Worm (Caenorhabditis elegans) whole organism, young adult: ENCODE measurements around the gene pho-6.

ENCODE experiments used
- B0019.2 ChIP-seq: fragments of 200-800 bp; sonication (Bioruptor generic); conservative IDR thresholded peaks from 2 replicates; pipeline ENCODE4 v1.3.6; 2022; ENCODE audit warnings: missing genetic modification reagents, missing genetic modification characterization, missing compliant biosample characterization
- B0336.3 ChIP-seq: fragments of 200-800 bp; sonication (Bioruptor generic); IDR thresholded peaks from 2 replicates; pipeline ENCODE4 v1.3.6; 2022; ENCODE audit warnings: missing genetic modification characterization, missing compliant biosample characterization
- F55B11.4 ChIP-seq: sonication (generic microtip); optimal IDR thresholded peaks from 2 replicates; lab custom pipeline; 2016; ENCODE audit warnings: missing compliant biosample characterization, missing genetic modification characterization, borderline replicate concordance; ENCODE audit not compliant: insufficient read depth
- F57A8.1 ChIP-seq: fragments of 200-800 bp; sonication (Bioruptor generic); optimal IDR thresholded peaks from 2 replicates; lab custom pipeline; 2018; ENCODE audit warnings: mild to moderate bottlenecking, missing genetic modification characterization, moderate library complexity, missing compliant biosample characterization
- Y53G8AR.9 ChIP-seq: fragments of 200-800 bp; sonication (Bioruptor generic); conservative IDR thresholded peaks from 2 replicates; pipeline ENCODE4 v1.3.6; 2022; ENCODE audit warnings: missing genetic modification reagents, missing genetic modification characterization, missing compliant biosample characterization
- Y56A3A.18 ChIP-seq: fragments of 200-800 bp; sonication (Bioruptor generic); IDR thresholded peaks from 2 replicates; pipeline ENCODE4 v1.3.6; 2022; ENCODE audit warnings: missing genetic modification reagents, missing genetic modification characterization, missing compliant biosample characterization
- Y79H2A.3 ChIP-seq: fragments of 200-800 bp; sonication (Bioruptor generic); conservative IDR thresholded peaks from 2 replicates; pipeline ENCODE4 v1.3.6; 2022; ENCODE audit warnings: missing genetic modification reagents, missing genetic modification characterization, missing compliant biosample characterization
- ama-1 ChIP-seq, 3 experiments: fragments of 150-350 bp in 1 of 3; sonication (generic microtip) in 2 of 3; optimal IDR thresholded peaks; 2 replicates each; lab custom pipeline; 2014 to 2018; ENCODE audit warnings: missing biosample characterization in 2 of 3, missing genetic modification characterization in 2 of 3, missing genetic modification reagents in 2 of 3
- atf-7 ChIP-seq: sonication (generic microtip); optimal IDR thresholded peaks from 2 replicates; lab custom pipeline; 2017; ENCODE audit warnings: mild to moderate bottlenecking, missing genetic modification characterization, missing compliant biosample characterization
- bed-1 ChIP-seq: fragments of 200-800 bp; sonication (Bioruptor generic); IDR thresholded peaks from 2 replicates; pipeline ENCODE4 v1.3.6; 2022; ENCODE audit warnings: missing genetic modification reagents, missing genetic modification characterization, missing compliant biosample characterization
- bed-2 ChIP-seq: fragments of 200-800 bp; sonication (Bioruptor generic); IDR thresholded peaks from 2 replicates; pipeline ENCODE4 v1.3.6; 2022; ENCODE audit warnings: missing genetic modification reagents, missing genetic modification characterization, missing compliant biosample characterization
- ccch-3 ChIP-seq: fragments of 200-800 bp; sonication (Bioruptor generic); optimal IDR thresholded peaks from 2 replicates; lab custom pipeline; 2018; ENCODE audit warnings: mild to moderate bottlenecking, missing genetic modification characterization, missing compliant biosample characterization
- cebp-2 ChIP-seq: fragments of 200-800 bp; sonication (Bioruptor generic); IDR thresholded peaks from 2 replicates; pipeline ENCODE4 v1.3.6; 2022; ENCODE audit warnings: missing genetic modification characterization, missing compliant biosample characterization
- ceh-40 ChIP-seq: fragments of 200-800 bp; sonication (Bioruptor generic); IDR thresholded peaks from 2 replicates; pipeline ENCODE4 v1.3.6; 2022; ENCODE audit warnings: missing genetic modification characterization, missing compliant biosample characterization
- ceh-58 ChIP-seq: fragments of 200-800 bp; sonication (Bioruptor generic); IDR thresholded peaks from 2 replicates; pipeline ENCODE4 v1.3.6; 2022; ENCODE audit warnings: missing genetic modification characterization, missing compliant biosample characterization
- ceh-79 ChIP-seq: sonication (generic microtip); optimal IDR thresholded peaks from 2 replicates; lab custom pipeline; 2017; ENCODE audit warnings: mild to moderate bottlenecking, missing genetic modification characterization, missing compliant biosample characterization
- ceh-91 ChIP-seq: fragments of 200-800 bp; sonication (Bioruptor generic); IDR thresholded peaks from 2 replicates; pipeline ENCODE4 v1.3.6; 2022; ENCODE audit warnings: missing genetic modification reagents, missing genetic modification characterization, missing compliant biosample characterization
- dox-1 ChIP-seq: fragments of 200-800 bp; sonication (Bioruptor generic); IDR thresholded peaks from 2 replicates; pipeline ENCODE4 v1.3.6; 2022; ENCODE audit warnings: missing genetic modification reagents, missing genetic modification characterization, missing compliant biosample characterization
- dpff-1 ChIP-seq: sonication (generic microtip); optimal IDR thresholded peaks from 2 replicates; lab custom pipeline; 2017; ENCODE audit warnings: mild to moderate bottlenecking, missing genetic modification characterization, missing compliant biosample characterization
- egl-18 ChIP-seq: fragments of 200-800 bp; sonication (Bioruptor generic); IDR thresholded peaks from 2 replicates; pipeline ENCODE4 v1.3.6; 2022; ENCODE audit warnings: missing genetic modification reagents, missing genetic modification characterization, missing compliant biosample characterization
- ets-4 ChIP-seq: fragments of 200-800 bp; sonication (Bioruptor generic); optimal IDR thresholded peaks from 2 replicates; lab custom pipeline; 2018; ENCODE audit warnings: mild to moderate bottlenecking, missing genetic modification characterization, missing compliant biosample characterization
- lin-26 ChIP-seq: fragments of 200-800 bp; sonication (Bioruptor generic); IDR thresholded peaks from 2 replicates; pipeline ENCODE4 v1.3.6; 2022; ENCODE audit warnings: missing genetic modification reagents, missing genetic modification characterization, missing compliant biosample characterization
- lin-35 ChIP-seq, 3 experiments: fragments of 150-350 bp in 2 of 3; sonication (generic microtip) in 1 of 3; optimal IDR thresholded peaks; 2 replicates each; lab custom pipeline; 2014 to 2018; ENCODE audit warnings: missing biosample characterization in 3 of 3, missing genetic modification characterization in 3 of 3, missing genetic modification reagents in 3 of 3
- lsy-27 ChIP-seq: sonication (generic microtip); optimal IDR thresholded peaks from 2 replicates; lab custom pipeline; 2017; ENCODE audit warnings: missing genetic modification characterization, mild to moderate bottlenecking, missing compliant biosample characterization, antibody characterized with exemption, missing genotype, borderline replicate concordance; ENCODE audit not compliant: insufficient read depth
- madf-10 ChIP-seq: sonication (generic microtip); optimal IDR thresholded peaks from 2 replicates; lab custom pipeline; 2016; ENCODE audit warnings: mild to moderate bottlenecking, missing genetic modification characterization, missing compliant biosample characterization
- mxl-1 ChIP-seq: sonication (generic microtip); optimal IDR thresholded peaks from 2 replicates; lab custom pipeline; 2016; ENCODE audit warnings: missing genetic modification characterization, missing compliant biosample characterization
- nhr-120 ChIP-seq: fragments of 200-800 bp; sonication (Bioruptor generic); IDR thresholded peaks from 2 replicates; pipeline ENCODE4 v1.3.6; 2022; ENCODE audit warnings: missing genetic modification characterization, missing compliant biosample characterization
- nhr-80 ChIP-seq: sonication (generic microtip); optimal IDR thresholded peaks from 2 replicates; lab custom pipeline; 2016; ENCODE audit warnings: missing genetic modification characterization, missing compliant biosample characterization
- nhr-90 ChIP-seq: sonication (generic microtip); optimal IDR thresholded peaks from 2 replicates; lab custom pipeline; 2016; ENCODE audit warnings: missing genotype, mild to moderate bottlenecking, missing genetic modification characterization, missing compliant biosample characterization
- somi-1 ChIP-seq: fragments of 200-800 bp; sonication (Bioruptor generic); optimal IDR thresholded peaks from 2 replicates; lab custom pipeline; 2018; ENCODE audit warnings: mild to moderate bottlenecking, missing genetic modification characterization, missing compliant biosample characterization
- tbp1 ChIP-seq: fragments of 200-800 bp; sonication (Bioruptor generic); optimal IDR thresholded peaks from 2 replicates; lab custom pipeline; 2018; ENCODE audit warnings: mild to moderate bottlenecking, missing genetic modification characterization, missing compliant biosample characterization
- zim-3 ChIP-seq: sonication (generic microtip); optimal IDR thresholded peaks from 2 replicates; lab custom pipeline; 2017; ENCODE audit warnings: mild to moderate bottlenecking, missing genetic modification characterization, moderate library complexity, missing compliant biosample characterization
- ztf-6 ChIP-seq: fragments of 200-800 bp; sonication (Bioruptor generic); IDR thresholded peaks from 2 replicates; pipeline ENCODE4 v1.3.6; 2022; ENCODE audit warnings: missing genetic modification reagents, missing genetic modification characterization, missing compliant biosample characterization

pho-6 gene

DNA sequence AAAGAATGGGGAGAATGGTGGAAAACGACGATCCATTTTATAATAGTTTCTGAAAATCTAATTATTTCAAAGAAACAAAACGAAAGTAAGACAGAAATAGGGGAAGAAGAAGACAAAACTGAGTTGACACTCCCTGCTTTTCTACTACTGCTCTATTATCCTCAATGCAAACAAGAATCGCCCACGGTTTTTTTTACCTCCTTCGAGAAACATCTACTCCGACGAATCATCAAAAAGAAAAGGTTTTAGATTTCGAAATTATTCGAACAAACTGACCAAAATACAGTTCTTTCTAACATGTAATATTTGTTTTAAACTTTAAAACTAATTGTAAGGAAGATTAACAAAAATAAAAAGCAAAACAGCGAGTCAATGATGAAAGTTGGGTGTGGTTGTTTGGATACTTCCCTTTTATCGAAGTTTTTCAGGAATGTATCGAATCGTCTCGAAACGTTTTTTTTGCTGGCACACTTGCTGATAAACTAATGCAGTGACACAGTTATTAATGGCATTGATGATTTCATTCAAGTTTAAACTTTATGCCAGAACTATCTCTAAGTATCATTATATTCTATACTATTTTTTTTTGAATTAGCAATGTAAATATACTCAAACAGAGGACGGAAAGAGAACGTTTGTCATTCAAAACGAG, 8.3 kb downstream of the pho-6 start, which contains the start of gene hsp-17:
TSS of gene hsp-17 (minus strand) at position 51 of the 652 bp plus-strand sequence.
- TF ChIP-seq dox-1 (no peak), egl-18 (GFP tag; lab: Robert Waterston, UW) (no peak), nhr-80 (peak; percentile 25)

DNA sequence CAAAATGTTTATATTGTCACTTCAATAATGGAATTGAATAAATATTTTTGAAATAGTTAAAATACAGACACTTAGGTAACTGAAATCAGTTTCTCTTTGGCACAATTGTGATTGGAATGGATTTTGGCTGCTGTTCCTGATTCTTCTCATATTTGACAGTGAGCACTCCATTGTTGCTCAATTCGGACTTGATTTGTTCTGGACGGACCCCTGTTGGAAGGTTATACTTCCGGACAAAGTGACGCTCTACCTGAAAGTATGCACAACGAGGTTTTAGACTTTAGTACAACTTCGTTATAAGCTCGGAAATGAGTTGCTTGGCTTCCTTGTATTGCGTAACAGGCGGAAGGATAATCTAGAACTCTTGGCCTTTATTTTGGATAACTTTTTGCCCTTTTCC, 9.4 kb downstream of the pho-6 start:
- TF ChIP-seq Y56A3A.18 (GFP tag; lab: Robert Waterston, UW) (peak; percentile 30; the same call in 1 of the 2 replicates), B0336.3 (GFP tag; lab: Robert Waterston, UW) (peak; percentile 57; the same call in 1 of the 2 replicates), ztf-6 (GFP tag; lab: Robert Waterston, UW) (no peak), lsy-27 (tag; lab: Kevin White, UChicago) (no peak), ceh-40 (GFP tag; lab: Robert Waterston, UW) (peak; percentile 6; the same call in 1 of the 2 replicates), nhr-120 (GFP tag; lab: Robert Waterston, UW) (no peak), lin-26 (GFP tag; lab: Robert Waterston, UW) (no peak), bed-1 (GFP tag; lab: Robert Waterston, UW) (0 out of 2 replicates have a peak, but pooled peaks have one; percentile 6), madf-10 (no peak), Y53G8AR.9 (GFP tag; lab: Robert Waterston, UW) (peak; percentile 68; the same call in 1 of the 2 replicates), zim-3 (tag; lab: Kevin White, UChicago) (no peak), cebp-2 (GFP tag; lab: Robert Waterston, UW) (0 out of 2 replicates have a peak, but pooled peaks have one; percentile 23), nhr-90 (tag; lab: Kevin White, UChicago) (peak; percentile 70), dpff-1 (no peak), nhr-80 (no peak), mxl-1 (no peak), Y79H2A.3 (no peak), ama-1 (optimal IDR thresholded peaks at IDR 0.05; lab: Kevin White, UChicago) (no peak), ama-1 (GFP tag; optimal IDR thresholded peaks at IDR 0.05; lab: Kevin White, UChicago) (no peak), ceh-58 (GFP tag; lab: Robert Waterston, UW) (no peak), B0019.2 (no peak), ceh-79 (tag; lab: Kevin White, UChicago) (no peak)

DNA sequence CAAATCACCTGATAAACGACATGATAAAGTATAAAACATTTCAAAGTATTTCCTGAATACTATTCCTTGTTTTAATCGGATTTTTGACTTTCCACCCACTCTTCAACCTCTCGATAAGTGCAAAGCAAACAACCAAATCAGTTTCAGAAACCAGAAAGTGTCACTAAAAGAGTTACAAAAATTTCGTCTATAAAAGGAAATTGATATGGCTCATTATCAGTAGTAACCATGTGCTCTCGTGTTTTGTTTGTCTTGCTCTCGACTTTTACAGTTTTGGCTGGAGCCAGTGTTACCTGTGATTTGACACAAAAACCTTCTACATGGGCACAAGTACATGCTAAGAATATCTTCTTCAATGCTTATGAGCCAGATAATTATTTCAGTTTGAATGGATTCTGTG, 10.5 kb downstream of the pho-6 start, which contains the start of gene F52E1.14:
TSS of gene F52E1.14 (plus strand) at position 207 of the 400 bp plus-strand sequence.
- TF ChIP-seq F57A8.1 (no peak), nhr-80 (peak; percentile 74), ets-4 (GFP tag; lab: Kevin White, UChicago) (no peak), tbp1 (GFP tag; lab: Kevin White, UChicago) (peak; percentile 0), atf-7 (peak; percentile 37), lsy-27 (tag; lab: Kevin White, UChicago) (no peak)

DNA sequence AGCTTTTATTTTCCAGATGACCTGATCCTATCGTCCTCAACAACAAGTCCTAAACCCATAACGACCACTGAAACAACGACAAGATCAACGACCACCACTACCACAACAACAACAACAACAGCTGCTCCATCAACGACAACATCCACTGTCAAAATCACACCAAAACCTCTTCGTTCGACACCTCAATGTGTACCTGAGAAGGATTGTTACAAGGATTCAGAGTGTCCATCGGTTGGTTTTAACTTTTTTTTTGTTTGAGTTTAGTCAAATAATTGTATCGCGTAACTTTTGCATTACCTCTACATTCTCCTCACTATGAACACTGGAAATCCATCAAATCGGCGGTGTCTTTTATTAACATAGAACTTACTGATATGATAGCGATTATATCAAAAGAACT, 14.2 kb downstream of the pho-6 start:
- TF ChIP-seq lin-35 (GFP tag; optimal IDR thresholded peaks at IDR 0.05; lab: Kevin White, UChicago): no peak
- no peak for TF ChIP-seq ceh-91
- TF ChIP-seq bed-2 (GFP tag; lab: Robert Waterston, UW): no peak
- no peak for TF ChIP-seq ccch-3
- no peak for TF ChIP-seq somi-1 (GFP tag; lab: Kevin White, UChicago)
- TF ChIP-seq F55B11.4 (tag; lab: Kevin White, UChicago): no peak
- TF ChIP-seq, all 124 proteins: peak for 0
